Worm (Caenorhabditis elegans) whole organism, L1 larva: ENCODE results near the gene cyn-16.

Source experiments
- C04F5.9 ChIP-seq: sonication (generic microtip); optimal IDR thresholded peaks from 2 replicates; lab custom pipeline; 2016; ENCODE audit warnings: missing genetic modification characterization, missing compliant biosample characterization
- C16A3.4 ChIP-seq: fragments of 150-350 bp; optimal IDR thresholded peaks from 2 replicates; lab custom pipeline; 2014; ENCODE audit warnings: missing biosample characterization, missing genetic modification characterization
- C34B4.2 ChIP-seq: sonication (generic microtip); optimal IDR thresholded peaks from 2 replicates; lab custom pipeline; 2017; ENCODE audit warnings: mild to moderate bottlenecking, missing genetic modification characterization, missing compliant biosample characterization
- F16B12.6 ChIP-seq: fragments of 150-350 bp; optimal IDR thresholded peaks from 2 replicates; lab custom pipeline; 2014; ENCODE audit warnings: missing biosample characterization, missing genetic modification characterization
- ama-1 ChIP-seq: fragments of 150-350 bp; optimal IDR thresholded peaks from 2 replicates; lab custom pipeline; 2014
- ceh-88 ChIP-seq: fragments of 200-800 bp; sonication (Bioruptor generic); IDR thresholded peaks from 2 replicates; pipeline ENCODE4 v1.3.6; 2022; ENCODE audit warnings: missing genetic modification characterization, missing compliant biosample characterization
- ces-1 ChIP-seq: fragments of 150-350 bp; optimal IDR thresholded peaks from 2 replicates; lab custom pipeline; 2014; ENCODE audit warnings: missing biosample characterization, missing genetic modification reagents, missing genetic modification characterization
- efl-1 ChIP-seq, 4 experiments: fragments of 150-350 bp; optimal IDR thresholded peaks in 3 of 4; peaks in 1 of 4; 1 replicate in 1 of 4; 2 replicates in 3 of 4; lab custom pipeline; 2014; ENCODE audit warnings: missing biosample characterization in 2 of 4, missing genetic modification characterization in 2 of 4, missing genetic modification reagents in 2 of 4
- efl-3 ChIP-seq: fragments of 200-800 bp; sonication (Bioruptor generic); optimal IDR thresholded peaks from 2 replicates; lab custom pipeline; 2018; ENCODE audit warnings: mild to moderate bottlenecking, missing genetic modification characterization, missing compliant biosample characterization
- egl-13 ChIP-seq: sonication (generic microtip); optimal IDR thresholded peaks from 2 replicates; lab custom pipeline; 2016; ENCODE audit warnings: missing genotype, missing genetic modification reagents, missing genetic modification characterization, missing compliant biosample characterization
- egl-27 ChIP-seq, 2 experiments: fragments of 150-350 bp in 1 of 2; sonication (generic microtip); optimal IDR thresholded peaks; 3 replicates each; lab custom pipeline; 2017 to 2018; ENCODE audit warnings: missing biosample characterization in 2 of 2, missing genetic modification characterization in 2 of 2, missing genetic modification reagents in 2 of 2
- fkh-10 ChIP-seq: sonication (generic microtip); optimal IDR thresholded peaks from 2 replicates; lab custom pipeline; 2017; ENCODE audit warnings: missing biosample characterization, missing genetic modification reagents, missing genetic modification characterization
- irx-1 ChIP-seq: sonication (generic microtip); optimal IDR thresholded peaks from 2 replicates; lab custom pipeline; 2016; ENCODE audit warnings: missing genetic modification characterization, missing compliant biosample characterization
- isw-1 ChIP-seq: fragments of 200-800 bp; sonication (Bioruptor generic); IDR thresholded peaks from 2 replicates; pipeline ENCODE4 v1.3.6; 2022; ENCODE audit warnings: missing genetic modification characterization, missing compliant biosample characterization
- lin-13 ChIP-seq: fragments of 150-350 bp; optimal IDR thresholded peaks from 2 replicates; lab custom pipeline; 2014; ENCODE audit warnings: missing biosample characterization, missing genetic modification reagents, missing genetic modification characterization
- lin-14 ChIP-seq: fragments of 200-800 bp; sonication (Bioruptor generic); optimal IDR thresholded peaks from 2 replicates; lab custom pipeline; 2018; ENCODE audit warnings: mild to moderate bottlenecking, missing genetic modification characterization, moderate library complexity, missing compliant biosample characterization
- lin-15B ChIP-seq: fragments of 150-350 bp; sonication (generic microtip); optimal IDR thresholded peaks from 3 replicates; lab custom pipeline; 2014; ENCODE audit warnings: missing biosample characterization, missing genetic modification characterization
- lin-39 ChIP-seq: fragments of 150-350 bp; optimal IDR thresholded peaks from 2 replicates; lab custom pipeline; 2014; ENCODE audit warnings: missing biosample characterization, missing genetic modification reagents, missing genetic modification characterization
- mab-9 ChIP-seq: fragments of 200-800 bp; sonication (Bioruptor generic); IDR thresholded peaks from 2 replicates; pipeline ENCODE4 v1.3.6; 2022; ENCODE audit warnings: missing genetic modification reagents, missing genetic modification characterization, missing compliant biosample characterization
- mep-1 ChIP-seq: fragments of 150-350 bp; optimal IDR thresholded peaks from 2 replicates; lab custom pipeline; 2014; ENCODE audit warnings: missing biosample characterization, missing genetic modification characterization
- nhr-11 ChIP-seq: fragments of 150-350 bp; optimal IDR thresholded peaks from 2 replicates; lab custom pipeline; 2014; ENCODE audit warnings: missing biosample characterization, missing genetic modification characterization
- nhr-12 ChIP-seq: sonication (generic microtip); optimal IDR thresholded peaks from 2 replicates; lab custom pipeline; 2017; ENCODE audit warnings: missing biosample characterization, missing genetic modification characterization
- nhr-19 ChIP-seq: fragments of 200-800 bp; sonication (Bioruptor generic); conservative IDR thresholded peaks from 2 replicates; pipeline ENCODE4 v1.3.6; 2022; ENCODE audit warnings: missing genetic modification characterization, missing compliant biosample characterization
- nhr-20 ChIP-seq: sonication (generic microtip); optimal IDR thresholded peaks from 2 replicates; lab custom pipeline; 2016; ENCODE audit warnings: mild to moderate bottlenecking, missing genetic modification characterization, missing compliant biosample characterization
- nhr-237 ChIP-seq: fragments of 150-350 bp; optimal IDR thresholded peaks from 2 replicates; lab custom pipeline; 2014; ENCODE audit warnings: missing biosample characterization, missing genetic modification characterization
- nhr-77 ChIP-seq: fragments of 150-350 bp; optimal IDR thresholded peaks from 2 replicates; lab custom pipeline; 2014; ENCODE audit warnings: missing biosample characterization, missing genetic modification characterization
- nhr-85 ChIP-seq: sonication (generic microtip); peaks from one replicate; lab custom pipeline; 2016; ENCODE audit warnings: missing genetic modification characterization, inconsistent platforms, missing compliant biosample characterization
- pax-3 ChIP-seq: fragments of 200-800 bp; sonication (Bioruptor generic); optimal IDR thresholded peaks from 2 replicates; lab custom pipeline; 2018; ENCODE audit warnings: mild to moderate bottlenecking, missing genetic modification characterization, moderate library complexity, missing compliant biosample characterization
- snpc-4 ChIP-seq: fragments of 150-350 bp; optimal IDR thresholded peaks from 2 replicates; lab custom pipeline; 2014; ENCODE audit warnings: missing biosample characterization, missing genetic modification characterization
- sup-37 ChIP-seq: fragments of 200-800 bp; sonication (Bioruptor generic); optimal IDR thresholded peaks from 2 replicates; lab custom pipeline; 2018; ENCODE audit warnings: mild to moderate bottlenecking, missing genetic modification characterization, missing compliant biosample characterization
- unc-62 ChIP-seq: fragments of 150-350 bp; optimal IDR thresholded peaks from 2 replicates; lab custom pipeline; 2014; ENCODE audit warnings: missing biosample characterization, missing genetic modification reagents, missing genetic modification characterization
- unc-86 ChIP-seq: sonication (generic microtip); optimal IDR thresholded peaks from 2 replicates; lab custom pipeline; 2016; ENCODE audit warnings: missing genetic modification characterization, missing compliant biosample characterization
- unc-98 ChIP-seq: fragments of 200-800 bp; sonication (Bioruptor generic); IDR thresholded peaks from 2 replicates; pipeline ENCODE4 v1.3.6; 2022; ENCODE audit warnings: missing genetic modification characterization, missing compliant biosample characterization
- vab-15 ChIP-seq: sonication (generic microtip); optimal IDR thresholded peaks from 2 replicates; lab custom pipeline; 2017; ENCODE audit warnings: missing genotype, mild to moderate bottlenecking, missing genetic modification characterization, missing compliant biosample characterization
- xbp-1 ChIP-seq: sonication (generic microtip); optimal IDR thresholded peaks from 2 replicates; lab custom pipeline; 2016; ENCODE audit warnings: missing genetic modification characterization, missing compliant biosample characterization
- zag-1 ChIP-seq: fragments of 150-350 bp; optimal IDR thresholded peaks from 2 replicates; lab custom pipeline; 2014; ENCODE audit warnings: missing biosample characterization, missing genetic modification characterization
- ztf-4 ChIP-seq: fragments of 150-350 bp; optimal IDR thresholded peaks from 2 replicates; lab custom pipeline; 2014; ENCODE audit warnings: missing biosample characterization, missing genetic modification characterization

Gene cyn-16

DNA sequence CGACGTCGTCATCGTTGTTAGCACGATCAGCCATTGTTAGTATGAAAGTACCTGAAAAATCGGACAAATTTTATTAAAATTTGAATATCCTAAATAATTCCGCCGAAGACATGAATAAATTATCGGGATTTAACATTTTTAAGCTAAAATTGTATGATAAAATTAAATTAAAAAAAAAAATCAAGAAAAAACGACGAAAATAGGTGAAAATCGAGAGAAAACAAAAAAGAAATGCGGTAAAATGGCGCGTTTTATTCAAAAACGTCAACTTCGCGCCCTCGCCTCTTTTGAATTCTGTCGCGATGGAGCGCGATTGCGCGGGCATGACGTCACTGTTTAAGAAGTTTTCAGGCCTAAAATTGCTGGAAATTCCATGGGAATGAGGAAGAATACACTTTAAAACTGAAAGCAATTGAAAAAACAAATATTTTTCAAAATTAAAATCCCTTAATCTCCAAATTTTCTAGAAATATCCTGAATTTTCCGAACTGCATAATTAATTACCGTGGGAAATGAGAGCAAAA lies 29.9 kb downstream of the cyn-16 start, which contains the start of gene mcm-2 (continued):
- TF ChIP-seq C34B4.2 (no peak), ceh-88 (GFP tag; lab: Robert Waterston, UW) (no peak), efl-3 (GFP tag; lab: Kevin White, UChicago) (peak; percentile 76), pax-3 (tag; lab: Kevin White, UChicago) (no peak), egl-27 (tag; optimal IDR thresholded peaks at IDR 0.05; lab: Kevin White, UChicago) (no peak), lin-13 (GFP tag; lab: Kevin White, UChicago) (peak; percentile 67), lin-15B (tag; lab: Kevin White, UChicago) (peak; percentile 73)

DNA sequence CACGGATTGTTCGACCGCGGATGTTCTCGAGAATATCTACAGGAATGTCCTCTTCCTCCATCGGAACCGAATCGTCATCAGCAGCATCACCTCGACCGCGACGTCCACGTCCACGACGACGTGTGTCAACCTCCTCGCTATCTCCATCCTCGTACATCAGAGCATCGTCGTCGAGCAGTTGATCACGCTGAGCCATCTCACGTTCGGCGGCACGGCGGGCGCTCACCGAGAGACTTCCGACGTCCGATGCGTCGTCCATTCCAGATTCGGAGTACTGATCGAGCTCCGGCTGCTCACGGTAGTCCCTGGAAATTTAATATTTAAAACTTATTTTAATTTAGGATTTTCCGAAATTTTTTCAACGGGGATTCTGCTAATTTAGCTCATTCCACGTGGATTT lies 30.6 kb downstream of the cyn-16 start:
- TF ChIP-seq pax-3 (tag; lab: Kevin White, UChicago) (no peak), isw-1 (GFP tag; lab: Robert Waterston, UW) (no peak), mab-9 (GFP tag; lab: Robert Waterston, UW) (no peak), lin-14 (no peak), ama-1 (lab: Kevin White, UChicago) (no peak), egl-13 (tag; lab: Kevin White, UChicago) (no peak), nhr-20 (tag; lab: Kevin White, UChicago) (no peak), mep-1 (tag; lab: Kevin White, UChicago) (no peak), lin-15B (tag; lab: Kevin White, UChicago) (no peak), unc-62 (GFP tag; lab: Kevin White, UChicago) (no peak), nhr-12 (tag; lab: Kevin White, UChicago) (no peak), ztf-4 (tag; lab: Kevin White, UChicago) (no peak), fkh-10 (GFP tag; lab: Kevin White, UChicago) (no peak), nhr-11 (tag; lab: Kevin White, UChicago) (no peak), F16B12.6 (tag; lab: Kevin White, UChicago) (no peak), C04F5.9 (no peak), nhr-85 (no peak), nhr-237 (tag; lab: Kevin White, UChicago) (no peak), snpc-4 (tag; lab: Kevin White, UChicago) (no peak)

DNA sequence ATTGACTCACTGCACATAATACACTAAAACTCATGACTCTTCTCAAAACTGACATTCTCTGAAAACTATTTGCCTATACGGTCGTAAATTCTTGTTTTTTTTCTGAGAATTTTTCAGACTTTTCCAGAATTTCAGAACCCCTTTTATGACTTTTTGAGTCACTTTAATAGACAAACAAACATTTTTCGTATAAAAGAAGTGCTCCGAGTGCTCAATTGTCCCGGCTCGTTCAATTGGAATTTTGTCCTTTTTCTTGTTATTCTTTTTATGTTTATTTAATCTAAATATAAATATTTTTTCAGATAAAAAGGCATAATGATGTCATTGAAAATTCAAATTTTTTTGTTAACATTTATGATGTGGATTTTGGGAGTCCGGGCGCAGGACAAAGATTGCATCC lies 37.6 kb downstream of the cyn-16 start, which contains the start of gene Y17G7B.23:
Gene Y17G7B.23 (plus strand): TSS at position 301 of the 400 bp plus-strand sequence.
- TF ChIP-seq snpc-4 (tag; lab: Kevin White, UChicago) (no peak), C16A3.4 (tag; lab: Kevin White, UChicago) (no peak), mab-9 (GFP tag; lab: Robert Waterston, UW) (no peak), zag-1 (tag; lab: Kevin White, UChicago) (no peak), nhr-19 (no peak), unc-98 (GFP tag; lab: Robert Waterston, UW) (no peak), unc-86 (no peak), lin-39 (tag; lab: Kevin White, UChicago) (no peak), sup-37 (no peak), xbp-1 (tag; lab: Kevin White, UChicago) (no peak), irx-1 (no peak), mep-1 (tag; lab: Kevin White, UChicago) (no peak)

DNA sequence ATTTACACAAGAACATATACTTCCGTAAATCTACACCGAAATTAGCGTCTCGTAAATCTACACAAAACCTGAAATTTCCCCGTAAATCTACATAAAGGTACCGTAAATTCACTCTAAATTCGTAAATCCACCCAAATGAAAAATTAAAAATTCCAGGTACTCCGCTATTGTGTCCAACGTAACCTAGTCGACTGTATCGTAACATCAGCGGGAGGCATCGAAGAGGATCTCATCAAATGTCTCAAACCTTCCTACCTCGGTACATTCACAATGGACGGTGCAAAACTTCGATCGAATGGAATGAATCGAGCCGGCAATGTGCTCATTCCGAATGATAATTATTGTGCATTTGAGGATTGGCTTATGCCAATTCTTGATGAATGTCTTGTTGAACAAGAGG lies 41.6 kb downstream of the cyn-16 start:
- TF ChIP-seq nhr-77 (tag; lab: Kevin White, UChicago) (no peak), lin-15B (tag; lab: Kevin White, UChicago) (no peak), ces-1 (GFP tag; lab: Kevin White, UChicago) (no peak)

DNA sequence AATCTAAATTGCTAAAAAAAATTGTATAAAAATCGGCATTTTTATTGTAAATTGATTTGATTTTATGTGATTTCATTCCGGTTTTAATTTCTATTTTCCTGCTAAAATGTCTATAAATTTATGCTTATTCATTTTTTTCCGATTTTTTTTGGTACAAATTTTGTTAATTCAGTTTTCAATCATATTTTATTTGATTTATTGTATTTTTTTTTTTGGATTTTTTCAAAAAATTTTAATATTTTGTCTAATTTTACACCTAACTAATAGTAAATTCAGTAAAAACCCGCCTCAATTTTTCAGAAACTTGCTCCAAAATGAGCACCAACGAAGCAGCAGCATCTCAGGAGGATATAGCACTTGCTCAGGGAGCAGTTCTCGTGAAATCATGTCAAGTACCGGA lies 43.8 kb downstream of the cyn-16 start, which contains the start of gene dhps-1:
Gene dhps-1 (plus strand): TSS at position 301 of the 400 bp plus-strand sequence.
- TF ChIP-seq vab-15 (tag; lab: Kevin White, UChicago) (no peak), efl-1 (optimal IDR thresholded peaks at IDR 0.05; lab: Kevin White, UChicago) (no peak), efl-1 (GFP tag; optimal IDR thresholded peaks at IDR 0.05 in 1 of 2; lab: Kevin White, UChicago) (peak in 1 of 2 experiments; percentile 26)
